Fruit fly (Drosophila melanogaster) whole organism: ENCODE data around the gene Cpr64Ac.

Experiments
- CG8478 ChIP-seq: fragments of >200 bp; optimal IDR thresholded peaks from 2 replicates; lab custom pipeline; 2018; ENCODE audit warnings: inconsistent platforms
- Dll ChIP-seq: fragments of >200 bp; optimal IDR thresholded peaks from 2 replicates; lab custom pipeline; 2017
- EcR ChIP-seq, 2 experiments: fragments of >200 bp; optimal IDR thresholded peaks; 2 replicates each; lab custom pipeline; 2017; ENCODE audit warnings: missing biosample characterization in 2 of 2, missing genetic modification characterization in 2 of 2, missing genetic modification reagents in 2 of 2
- pan ChIP-seq: fragments of >200 bp; optimal IDR thresholded peaks from 2 replicates; lab custom pipeline; 2017
- psq ChIP-seq: fragments of >200 bp; optimal IDR thresholded peaks from 2 replicates; lab custom pipeline; 2017
- usp ChIP-seq: fragments of >200 bp; optimal IDR thresholded peaks from 2 replicates; lab custom pipeline; 2017; ENCODE audit warnings: missing biosample characterization, missing genetic modification characterization, mixed read lengths

The Cpr64Ac gene

DNA sequence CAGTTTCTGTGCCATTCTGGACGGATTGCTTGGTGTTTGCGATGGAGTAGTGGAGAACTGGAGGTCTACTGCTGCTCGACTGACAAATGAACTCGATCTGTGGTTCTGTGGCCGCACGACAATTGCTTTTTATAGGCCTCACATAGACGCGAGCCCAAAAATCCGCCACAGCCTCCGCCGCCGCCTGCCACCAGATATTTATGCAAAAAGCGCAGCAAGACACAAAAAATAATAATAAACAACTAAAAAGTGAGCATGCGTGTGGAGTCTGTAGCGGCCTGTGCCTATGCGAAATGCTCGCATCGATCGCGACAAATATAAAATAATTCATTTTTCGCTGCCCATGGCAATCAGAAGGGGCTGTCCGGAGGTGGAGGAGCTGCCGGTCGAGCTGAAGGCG lies 3.6 kb downstream of the Cpr64Ac start, which contains the start of gene Cpr64Aa:
Cpr64Aa (minus strand) TSS at position 101 of the 400 bp plus-strand sequence.
- TF ChIP-seq usp (GFP tag; lab: Kevin White, UChicago) (no peak), psq (lab: Kevin White, UChicago) (no peak), Dll (lab: Kevin White, UChicago) (no peak), CG8478 (lab: Kevin White, UChicago) (no peak), EcR (GFP tag; optimal IDR thresholded peaks at IDR 0.05; lab: Kevin White, UChicago) (no peak), pan (lab: Kevin White, UChicago) (no peak)

DNA sequence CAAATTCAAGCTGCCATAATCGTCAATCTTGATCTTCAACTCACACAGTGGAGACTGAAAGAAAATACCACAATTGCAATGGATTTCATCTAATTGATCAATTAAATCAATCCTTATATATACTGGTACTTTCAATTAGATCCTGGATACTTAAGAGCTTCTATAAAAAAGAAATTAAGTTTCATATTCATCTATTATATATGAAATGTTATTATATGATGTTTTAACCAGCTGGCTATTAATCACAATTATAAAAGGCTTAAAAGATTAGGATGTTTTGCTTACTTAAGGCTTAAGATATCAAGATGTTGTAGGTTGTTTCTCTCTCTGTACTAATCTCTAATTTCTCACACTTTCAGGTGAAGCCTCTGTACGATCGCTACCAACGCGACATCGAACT lies 7.8 kb downstream of the Cpr64Ac start:
- TF ChIP-seq Dll (lab: Kevin White, UChicago) (no peak), psq (lab: Kevin White, UChicago) (no peak), EcR (GFP tag; optimal IDR thresholded peaks at IDR 0.05; lab: Kevin White, UChicago) (no peak), usp (GFP tag; lab: Kevin White, UChicago) (no peak), pan (lab: Kevin White, UChicago) (no peak), CG8478 (lab: Kevin White, UChicago) (no peak)

DNA sequence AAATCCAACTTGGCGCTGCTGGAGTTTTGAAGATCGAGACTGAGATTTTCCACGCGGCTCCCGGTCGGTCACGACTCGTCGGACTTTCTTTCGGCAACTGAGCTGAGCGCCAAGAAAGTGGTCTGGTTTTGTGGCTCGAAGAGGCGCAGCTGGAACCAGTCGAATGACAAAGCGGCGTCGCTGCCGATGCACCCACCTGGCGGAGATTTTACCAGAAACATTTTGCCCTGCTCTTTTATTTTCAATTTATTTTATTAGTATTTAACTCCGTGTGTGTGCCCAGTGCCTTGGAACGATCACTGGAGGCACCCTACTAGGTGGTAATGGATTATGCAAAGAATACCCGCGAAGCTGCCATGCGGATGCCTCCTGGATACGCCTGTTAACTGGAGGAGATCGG lies 8.5 kb downstream of the Cpr64Ac start, which contains the start of gene CG15005:
CG15005 (minus strand) TSS at position 101 of the 400 bp plus-strand sequence.
- TF ChIP-seq EcR (GFP tag; optimal IDR thresholded peaks at IDR 0.05; lab: Kevin White, UChicago), result no peak
- TF ChIP-seq usp (GFP tag; lab: Kevin White, UChicago), result no peak
- no peak for TF ChIP-seq CG8478 (lab: Kevin White, UChicago)

DNA sequence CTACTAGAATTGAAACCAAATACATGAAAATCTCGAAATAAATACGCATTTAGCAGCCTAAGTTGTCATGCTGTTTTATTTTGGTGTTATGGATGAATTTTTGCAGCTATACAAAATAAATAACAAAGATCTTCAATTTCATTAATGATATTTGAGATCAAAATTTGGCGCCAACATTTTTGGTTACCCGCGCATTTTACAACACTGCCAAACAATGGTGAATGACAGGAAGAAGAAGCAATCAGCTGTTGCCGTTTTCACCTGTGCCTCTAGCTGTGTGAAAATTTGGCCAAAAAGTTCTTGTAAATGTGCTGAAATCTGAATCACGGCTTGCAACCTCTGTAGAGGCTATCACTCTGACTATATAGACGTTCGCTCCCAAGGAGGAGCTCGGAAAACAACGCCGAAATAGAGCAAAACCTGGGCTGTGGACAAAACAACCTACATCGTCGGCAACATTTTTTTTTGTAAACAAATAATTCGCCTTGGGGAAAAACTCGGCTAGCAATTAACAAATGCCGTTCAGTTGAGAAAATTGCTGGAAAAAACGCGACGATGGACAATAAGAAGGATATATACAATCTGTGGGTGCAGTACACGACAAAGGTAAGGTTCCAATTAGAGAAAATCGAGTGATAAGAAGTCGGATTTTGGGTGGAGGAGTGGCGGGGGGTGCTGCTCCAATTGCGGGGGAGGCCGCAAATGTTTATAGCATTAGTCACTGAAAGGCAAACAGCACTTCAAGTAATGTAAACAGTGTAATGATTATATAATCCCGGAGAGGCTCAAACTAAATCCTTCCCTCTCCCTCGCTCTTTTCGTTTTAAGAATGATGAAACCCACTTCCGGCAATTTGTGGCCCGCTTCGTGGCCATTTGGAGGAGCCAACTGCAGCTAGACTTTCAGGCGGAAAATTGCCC lies 18.7 kb downstream of the Cpr64Ac start, which contains the start of gene CG43367:
CG43367 (plus strand) TSS at position 264 of the 920 bp plus-strand sequence.
- TF ChIP-seq pan (lab: Kevin White, UChicago), result no peak
- TF ChIP-seq EcR (GFP tag; optimal IDR thresholded peaks at IDR 0.05; lab: Kevin White, UChicago), result no peak
- TF ChIP-seq CG8478 (lab: Kevin White, UChicago), result no peak
- TF ChIP-seq psq (lab: Kevin White, UChicago), result no peak
- no peak for TF ChIP-seq Dll (lab: Kevin White, UChicago)
- TF ChIP-seq usp (GFP tag; lab: Kevin White, UChicago), result no peak

DNA sequence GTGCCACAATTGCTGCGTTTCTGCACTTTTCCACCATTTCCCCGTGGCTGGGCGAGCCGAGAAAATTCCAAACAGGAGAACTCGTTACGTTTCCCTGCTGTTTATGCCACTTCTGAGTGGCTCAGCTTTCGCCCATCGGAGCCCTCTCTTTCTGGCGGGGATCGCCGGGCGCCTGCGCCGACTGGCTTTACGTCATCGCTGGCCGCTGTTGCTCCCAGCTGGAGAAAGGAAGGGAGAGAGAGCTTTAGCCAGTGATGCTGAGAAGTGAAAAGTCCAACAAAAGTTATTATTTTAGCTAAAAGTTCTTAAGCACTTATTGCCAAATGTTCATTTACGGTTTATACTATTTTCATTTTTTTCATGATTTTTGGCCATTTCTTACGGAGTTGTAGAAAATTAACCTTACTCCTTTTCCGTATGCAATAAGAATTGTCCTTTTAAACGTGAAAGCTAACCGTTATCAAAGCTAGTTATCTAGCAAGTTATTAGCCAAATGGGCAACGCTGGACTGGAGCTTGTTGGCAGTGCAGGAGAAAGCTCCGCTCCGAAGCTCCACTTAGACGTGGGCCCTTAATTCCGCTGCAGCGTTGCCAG lies 24.7 kb downstream of the Cpr64Ac start, which contains the start of the genes Teh2 and tipE:
Teh2 (minus strand) TSS at position 94 of the 594 bp plus-strand sequence.
tipE (plus strand) TSS at position 570 of the 594 bp plus-strand sequence.
- TF ChIP-seq usp (GFP tag; lab: Kevin White, UChicago) (no peak), EcR (GFP tag; optimal IDR thresholded peaks at IDR 0.05; lab: Kevin White, UChicago) (no peak), CG8478 (lab: Kevin White, UChicago) (no peak), pan (lab: Kevin White, UChicago) (no peak), psq (lab: Kevin White, UChicago) (no peak)

DNA sequence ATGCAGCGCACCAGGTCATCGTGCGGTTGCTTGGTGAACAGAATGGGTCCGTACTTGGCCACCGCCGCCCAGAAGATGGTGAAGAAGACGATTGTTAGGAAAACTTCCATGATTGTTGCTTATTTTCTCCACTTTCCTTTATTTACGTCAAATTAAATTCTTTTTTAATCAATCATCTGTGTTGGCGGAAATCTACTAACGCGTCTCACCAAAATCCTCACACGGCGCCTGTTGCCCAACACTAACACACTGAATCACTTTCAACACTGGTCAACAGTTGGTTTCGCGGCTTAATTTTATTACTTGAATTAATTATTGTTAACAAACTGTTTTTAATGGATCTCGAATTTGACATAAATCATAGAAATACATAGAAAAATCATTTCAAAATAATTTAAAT lies 26.1 kb downstream of the Cpr64Ac start, which contains the start of gene VhaM9.7-c:
VhaM9.7-c (minus strand) TSS at position 207 of the 400 bp plus-strand sequence.
- TF ChIP-seq usp (GFP tag; lab: Kevin White, UChicago), result no peak
- no peak for TF ChIP-seq pan (lab: Kevin White, UChicago)
- TF ChIP-seq EcR (GFP tag; optimal IDR thresholded peaks at IDR 0.05; lab: Kevin White, UChicago), result no peak
- TF ChIP-seq CG8478 (lab: Kevin White, UChicago), result no peak
- no peak for TF ChIP-seq Dll (lab: Kevin White, UChicago)

DNA sequence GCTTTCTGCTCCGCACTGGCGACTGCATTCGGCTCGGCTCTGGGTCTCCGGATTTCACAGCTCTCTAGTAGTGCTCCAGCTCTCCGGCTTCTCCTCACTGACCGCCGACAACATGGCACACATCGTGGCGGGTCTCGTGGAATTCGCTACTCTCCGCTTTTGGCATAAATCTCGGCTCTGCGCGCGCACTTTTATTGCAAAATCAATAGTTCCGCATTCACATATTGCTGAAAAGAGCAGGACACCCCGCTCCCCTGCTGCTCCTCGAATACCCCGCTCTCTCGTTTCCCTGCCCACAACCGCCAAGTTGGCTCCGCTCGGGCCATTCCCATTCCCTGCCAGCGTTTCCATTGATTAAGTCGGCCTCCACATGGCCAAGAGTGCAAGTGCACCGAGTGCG lies 27.5 kb downstream of the Cpr64Ac start:
- TF ChIP-seq usp (GFP tag; lab: Kevin White, UChicago) (no peak), psq (lab: Kevin White, UChicago) (no peak), CG8478 (lab: Kevin White, UChicago) (no peak), Dll (lab: Kevin White, UChicago) (no peak), EcR (GFP tag; optimal IDR thresholded peaks at IDR 0.05; lab: Kevin White, UChicago) (no peak), pan (lab: Kevin White, UChicago) (no peak)

DNA sequence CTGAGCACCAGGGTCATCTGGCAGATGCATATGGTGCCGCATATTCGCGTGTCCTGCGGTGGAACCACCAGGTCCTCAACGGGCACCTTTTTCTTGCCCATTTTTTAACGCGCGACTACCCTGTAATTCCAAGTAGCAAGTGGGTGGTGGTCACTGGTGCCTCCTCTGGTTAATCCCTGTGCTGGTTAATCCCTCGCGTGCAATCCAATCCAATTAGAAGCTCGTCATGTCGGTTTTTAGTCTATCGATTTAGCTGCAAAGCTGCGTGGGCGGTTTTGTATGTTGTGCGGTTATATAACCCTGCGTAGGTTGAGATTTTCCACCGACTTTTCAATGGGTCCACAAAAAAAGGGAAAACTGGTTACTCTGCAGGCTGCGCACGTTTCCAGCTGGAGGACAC lies 28.2 kb downstream of the Cpr64Ac start, which contains the start of gene Teh3:
Teh3 (minus strand) TSS at position 101 of the 400 bp plus-strand sequence.
- TF ChIP-seq psq (lab: Kevin White, UChicago) (no peak), Dll (lab: Kevin White, UChicago) (no peak)

DNA sequence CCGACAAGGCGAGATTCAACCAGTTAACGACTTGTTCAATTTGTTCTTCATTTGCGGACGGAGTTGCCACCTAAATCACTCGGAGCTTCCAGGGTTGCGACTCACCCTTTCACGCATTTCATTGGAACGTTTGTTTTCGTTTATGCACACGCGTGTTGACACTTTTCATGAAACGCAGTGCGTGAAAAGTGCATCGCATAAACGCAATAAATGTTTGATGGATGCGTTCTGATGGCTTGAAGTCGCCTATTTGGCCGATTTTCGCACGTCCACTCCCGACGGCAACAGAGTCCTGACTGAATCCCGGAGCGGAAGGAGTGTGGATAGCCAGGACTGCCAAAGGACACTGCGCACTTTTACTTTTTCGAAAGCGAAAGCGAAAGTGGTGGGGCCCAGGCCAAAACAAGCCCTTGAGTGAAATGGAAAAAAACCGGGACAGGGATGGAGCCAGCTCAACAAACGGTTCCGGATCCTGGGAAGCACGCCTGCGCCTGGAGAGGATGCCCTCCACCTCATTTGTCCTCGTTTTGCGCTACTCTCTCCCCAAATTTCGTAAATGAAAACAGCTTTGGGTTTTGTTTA lies 34.6 kb downstream of the Cpr64Ac start, which contains the start of gene Teh4:
Teh4 (minus strand) TSS at position 290 of the 582 bp plus-strand sequence.
- no peak for TF ChIP-seq pan (lab: Kevin White, UChicago)
- no peak for TF ChIP-seq psq (lab: Kevin White, UChicago)
- TF ChIP-seq EcR (GFP tag; optimal IDR thresholded peaks at IDR 0.05; lab: Kevin White, UChicago), result no peak
- no peak for TF ChIP-seq CG8478 (lab: Kevin White, UChicago)
- TF ChIP-seq Dll (lab: Kevin White, UChicago), result no peak
- TF ChIP-seq usp (GFP tag; lab: Kevin White, UChicago), result no peak

DNA sequence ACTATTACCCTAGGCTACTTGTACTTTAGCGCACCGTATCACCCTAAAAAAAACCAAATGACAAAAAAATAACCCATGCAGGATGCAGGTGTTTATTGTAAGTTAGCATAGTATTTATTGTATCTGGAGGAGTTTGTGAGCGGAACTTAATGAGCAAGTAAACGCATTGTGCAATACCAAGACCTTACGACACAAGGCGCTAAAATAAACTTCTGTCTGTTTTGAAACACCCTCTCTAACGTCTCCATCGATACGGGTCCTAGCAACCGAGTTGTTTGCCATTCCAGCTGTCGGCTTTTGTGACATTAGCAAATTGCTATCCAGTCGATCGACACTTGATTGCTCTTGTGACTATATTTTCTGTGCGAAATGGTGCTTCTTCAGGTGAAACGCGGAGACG lies 39.1 kb downstream of the Cpr64Ac start, which contains the start of gene CG18675:
CG18675 (plus strand) TSS at position 301 of the 400 bp plus-strand sequence.
- TF ChIP-seq CG8478 (lab: Kevin White, UChicago) (no peak), psq (lab: Kevin White, UChicago) (no peak), EcR (GFP tag; optimal IDR thresholded peaks at IDR 0.05; lab: Kevin White, UChicago) (no peak), usp (GFP tag; lab: Kevin White, UChicago) (no peak), pan (lab: Kevin White, UChicago) (no peak), Dll (lab: Kevin White, UChicago) (no peak)
